Fruit fly (Drosophila melanogaster): Measurements from ENCODE around the gene mRpL9.

dm6 chr3R:15347822-15348221 lies 17.3 kb downstream of the mRpL9 start, which contains the start of the genes CG42726 and CG42727:
- TF ChIP-seq psq (optimal IDR thresholded peaks at IDR 0.05): no peak
- TF ChIP-seq h (optimal IDR thresholded peaks at IDR 0.05): no peak
- TF ChIP-seq Myc (optimal IDR thresholded peaks at IDR 0.05): no peak
- TF ChIP-seq Sin3A (optimal IDR thresholded peaks at IDR 0.05): no peak
- TF ChIP-seq ttk (optimal IDR thresholded peaks at IDR 0.05): no peak
- no peak for TF ChIP-seq insv (optimal IDR thresholded peaks at IDR 0.05)
